Worm (Caenorhabditis elegans) whole organism, mixed stage, embryonic: ENCODE measurements around the gene F36H1.12.

Experiments used
- M03D4.4 ChIP-seq: sonication (generic microtip); optimal IDR thresholded peaks from 2 replicates; lab custom pipeline; 2017; ENCODE audit warnings: mild to moderate bottlenecking, missing genetic modification characterization, missing compliant biosample characterization
- bed-3 ChIP-seq: fragments of 200-800 bp; sonication (Bioruptor generic); optimal IDR thresholded peaks from 3 replicates; lab custom pipeline; 2018; ENCODE audit warnings: mild to moderate bottlenecking, missing genetic modification characterization, moderate library complexity, missing compliant biosample characterization
- blmp-1 ChIP-seq: fragments of 150-350 bp; optimal IDR thresholded peaks from 2 replicates; lab custom pipeline; 2014; ENCODE audit warnings: missing biosample characterization, missing genetic modification characterization
- ceh-43 ChIP-seq: fragments of 200-800 bp; sonication (Bioruptor generic); optimal IDR thresholded peaks from 2 replicates; lab custom pipeline; 2018; ENCODE audit warnings: mild to moderate bottlenecking, missing genetic modification characterization, moderate library complexity, missing compliant biosample characterization
- ces-1 ChIP-seq: fragments of 150-350 bp; optimal IDR thresholded peaks from 2 replicates; lab custom pipeline; 2014; ENCODE audit warnings: missing biosample characterization, missing genetic modification reagents, missing genetic modification characterization
- cnd-1 ChIP-seq: fragments of 200-800 bp; sonication (Bioruptor generic); optimal IDR thresholded peaks from 2 replicates; lab custom pipeline; 2018; ENCODE audit warnings: mild to moderate bottlenecking, missing genetic modification characterization, missing compliant biosample characterization
- drap-1 ChIP-seq: fragments of 200-800 bp; sonication (Bioruptor generic); optimal IDR thresholded peaks from 3 replicates; lab custom pipeline; 2018; ENCODE audit warnings: mild to moderate bottlenecking, missing genetic modification characterization, missing compliant biosample characterization
- elt-1 ChIP-seq: sonication (generic microtip); optimal IDR thresholded peaks from 2 replicates; lab custom pipeline; 2017; ENCODE audit warnings: missing genetic modification characterization, mild to moderate bottlenecking, missing compliant biosample characterization, antibody characterized with exemption, moderate library complexity, borderline replicate concordance; ENCODE audit not compliant: insufficient read depth
- elt-3 ChIP-seq: fragments of 150-350 bp; optimal IDR thresholded peaks from 2 replicates; lab custom pipeline; 2014; ENCODE audit warnings: missing biosample characterization, missing genetic modification characterization
- flh-1 ChIP-seq: fragments of 200-800 bp; sonication (Bioruptor generic); optimal IDR thresholded peaks from 2 replicates; lab custom pipeline; 2018; ENCODE audit warnings: mild to moderate bottlenecking, missing genetic modification characterization, moderate library complexity, missing compliant biosample characterization
- ham-2 ChIP-seq: fragments of 200-800 bp; sonication (Bioruptor generic); optimal IDR thresholded peaks from 2 replicates; lab custom pipeline; 2018; ENCODE audit warnings: mild to moderate bottlenecking, missing genetic modification characterization, missing compliant biosample characterization
- hlh-1 ChIP-seq: fragments of 150-350 bp; optimal IDR thresholded peaks from 2 replicates; lab custom pipeline; 2014; ENCODE audit warnings: missing biosample characterization, missing genetic modification reagents, missing genetic modification characterization
- lin-13 ChIP-seq: fragments of 150-350 bp; optimal IDR thresholded peaks from 2 replicates; lab custom pipeline; 2014; ENCODE audit warnings: missing biosample characterization, missing genetic modification characterization
- lin-32 ChIP-seq: fragments of 200-800 bp; sonication (Bioruptor generic); optimal IDR thresholded peaks from 2 replicates; lab custom pipeline; 2018; ENCODE audit warnings: mild to moderate bottlenecking, missing genetic modification characterization, missing compliant biosample characterization
- lsy-2 ChIP-seq: fragments of 150-350 bp; optimal IDR thresholded peaks from 2 replicates; lab custom pipeline; 2014; ENCODE audit warnings: missing biosample characterization, missing genetic modification characterization
- mep-1 ChIP-seq: fragments of 150-350 bp; optimal IDR thresholded peaks from 2 replicates; lab custom pipeline; 2017; ENCODE audit warnings: missing biosample characterization, missing genetic modification reagents, missing genetic modification characterization, inconsistent platforms
- mls-2 ChIP-seq: sonication (generic microtip); optimal IDR thresholded peaks from 2 replicates; lab custom pipeline; 2016; ENCODE audit warnings: mild to moderate bottlenecking, missing genetic modification characterization, moderate library complexity, missing compliant biosample characterization
- nhr-2 ChIP-seq: fragments of 150-350 bp; optimal IDR thresholded peaks from 2 replicates; lab custom pipeline; 2014; ENCODE audit warnings: missing biosample characterization, missing genetic modification characterization
- nhr-237 ChIP-seq: fragments of 150-350 bp; optimal IDR thresholded peaks from 2 replicates; lab custom pipeline; 2014; ENCODE audit warnings: missing biosample characterization, missing genetic modification characterization
- nhr-28 ChIP-seq: fragments of 150-350 bp; optimal IDR thresholded peaks from 2 replicates; lab custom pipeline; 2014; ENCODE audit warnings: missing biosample characterization, missing genetic modification characterization
- pha-4 ChIP-seq: fragments of 150-350 bp; optimal IDR thresholded peaks from 2 replicates; lab custom pipeline; 2018; ENCODE audit warnings: missing biosample characterization, missing genetic modification reagents, missing genetic modification characterization
- sem-2 ChIP-seq: fragments of 200-800 bp; sonication (Bioruptor generic); optimal IDR thresholded peaks from 2 replicates; lab custom pipeline; 2018; ENCODE audit warnings: mild to moderate bottlenecking, missing genetic modification characterization, missing compliant biosample characterization
- snpc-4 ChIP-seq: fragments of 150-350 bp; optimal IDR thresholded peaks from 2 replicates; lab custom pipeline; 2014; ENCODE audit warnings: missing biosample characterization, missing genetic modification characterization
- sptf-1 ChIP-seq: sonication (generic microtip); optimal IDR thresholded peaks from 2 replicates; lab custom pipeline; 2017; ENCODE audit warnings: mild to moderate bottlenecking, missing genetic modification characterization, moderate library complexity, missing compliant biosample characterization
- unc-120 ChIP-seq: sonication (generic microtip); optimal IDR thresholded peaks from 2 replicates; lab custom pipeline; 2017; ENCODE audit warnings: missing genetic modification characterization, missing compliant biosample characterization; ENCODE audit not compliant: poor library complexity, severe bottlenecking
- unc-62 ChIP-seq: fragments of 150-350 bp; optimal IDR thresholded peaks from 2 replicates; lab custom pipeline; 2014; ENCODE audit warnings: missing biosample characterization, missing genetic modification reagents, missing genetic modification characterization
- zip-8 ChIP-seq: fragments of 150-350 bp; optimal IDR thresholded peaks from 2 replicates; lab custom pipeline; 2014; ENCODE audit warnings: missing biosample characterization, missing genetic modification characterization
- ztf-11 ChIP-seq: fragments of 150-350 bp; optimal IDR thresholded peaks from 2 replicates; lab custom pipeline; 2014; ENCODE audit warnings: missing biosample characterization, missing genetic modification characterization

Gene F36H1.12

ce11 chrIV:11083609-11084008, 30.1 kb upstream of the F36H1.12 start, which contains the start of gene klc-1:
Gene klc-1, plus strand, starts transcription at chrIV:11083735.
- TF ChIP-seq lsy-2 (tag; lab: Kevin White, UChicago): peak; percentile 62
- no peak for TF ChIP-seq sptf-1 (tag; lab: Kevin White, UChicago)
- TF ChIP-seq, all 35 proteins: peak for 1

- TF ChIP-seq hlh-1 (tag; lab: Kevin White, UChicago) (peak; percentile 46), ztf-11 (tag; lab: Kevin White, UChicago) (peak; percentile 69), flh-1 (GFP tag; lab: Kevin White, UChicago) (no peak), blmp-1 (tag; lab: Kevin White, UChicago) (peak; percentile 54), ceh-43 (GFP tag; lab: Kevin White, UChicago) (no peak), mls-2 (tag; lab: Kevin White, UChicago) (peak; percentile 60), mep-1 (tag; lab: Kevin White, UChicago) (peak; percentile 82), sptf-1 (tag; lab: Kevin White, UChicago) (peak; percentile 56), lsy-2 (tag; lab: Kevin White, UChicago) (peak; percentile 81), sem-2 (GFP tag; lab: Kevin White, UChicago) (no peak), drap-1 (peak; percentile 72), nhr-237 (tag; lab: Kevin White, UChicago) (peak; percentile 88), lin-32 (GFP tag; lab: Kevin White, UChicago) (no peak), ham-2 (peak; percentile 85), elt-3 (tag; lab: Kevin White, UChicago) (peak; percentile 13), cnd-1 (tag; lab: Kevin White, UChicago) (peak; percentile 5), unc-62 (GFP tag; lab: Kevin White, UChicago) (peak; percentile 90), snpc-4 (tag; lab: Kevin White, UChicago) (no peak), nhr-2 (tag; lab: Kevin White, UChicago) (no peak), M03D4.4 (tag; lab: Kevin White, UChicago) (peak; percentile 32), unc-120 (tag; lab: Kevin White, UChicago) (peak; percentile 67), ces-1 (peak; percentile 95), pha-4 (peak; percentile 83), elt-1 (tag; lab: Kevin White, UChicago) (no peak), lin-13 (tag; lab: Kevin White, UChicago) (peak; percentile 37)
Measured at ce11 chrIV:11082789-11083235, 29.3 kb upstream of the F36H1.12 start.

ce11 chrIV:11082153-11082552, 28.7 kb upstream of the F36H1.12 start, which contains the start of gene let-70:
Gene let-70, minus strand, starts transcription at chrIV:11082253.
- no peak for TF ChIP-seq ceh-43 (GFP tag; lab: Kevin White, UChicago)
- no peak for TF ChIP-seq pha-4
- no peak for TF ChIP-seq nhr-28 (tag; lab: Kevin White, UChicago)
- TF ChIP-seq elt-1 (tag; lab: Kevin White, UChicago): no peak
- no peak for TF ChIP-seq sem-2 (GFP tag; lab: Kevin White, UChicago)
- TF ChIP-seq unc-62 (GFP tag; lab: Kevin White, UChicago): no peak
- peak; percentile 14 for TF ChIP-seq zip-8

DNA sequence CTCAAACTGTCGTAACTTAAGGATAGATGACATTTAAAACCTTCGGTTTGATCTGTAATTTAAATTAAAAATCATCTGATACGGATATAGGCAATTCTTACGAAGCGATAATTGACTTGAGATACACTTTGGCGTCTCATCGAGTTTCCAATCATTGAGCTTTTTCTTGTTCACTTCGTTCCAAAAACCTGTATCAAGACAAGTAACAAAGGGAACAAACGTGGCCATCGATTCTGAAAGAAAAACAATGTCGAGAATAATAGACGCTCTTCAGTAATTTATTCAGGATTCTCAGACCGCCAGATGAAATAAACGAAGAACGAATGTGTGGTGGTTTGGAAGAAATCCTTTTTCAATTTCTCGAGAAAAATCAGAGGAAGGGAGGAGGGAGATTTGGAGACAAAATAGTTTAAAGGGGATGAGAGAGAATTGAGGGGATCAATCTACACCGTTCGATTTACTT, 27.4 kb upstream of the F36H1.12 start, which contains the start of gene atg-7:
atg-7 (minus strand) TSS at position 233 of the 463 bp plus-strand sequence.
- TF ChIP-seq ces-1 (peak; percentile 14), lin-32 (GFP tag; lab: Kevin White, UChicago) (no peak), pha-4 (no peak), bed-3 (GFP tag; lab: Kevin White, UChicago) (no peak), M03D4.4 (tag; lab: Kevin White, UChicago) (no peak), elt-3 (tag; lab: Kevin White, UChicago) (no peak), blmp-1 (tag; lab: Kevin White, UChicago) (no peak)

ce11 chrIV:11078482-11078881, 25.0 kb upstream of the F36H1.12 start, which contains the start of gene Y5F2A.4:
Gene Y5F2A.4, minus strand, starts transcription at chrIV:11078582.
- no peak for TF ChIP-seq sem-2 (GFP tag; lab: Kevin White, UChicago)
- no peak for TF ChIP-seq mls-2 (tag; lab: Kevin White, UChicago)
- TF ChIP-seq unc-120 (tag; lab: Kevin White, UChicago): no peak
